Fruit fly (Drosophila melanogaster) whole organism, wandering third instar larva: Measurements from ENCODE around the gene Tti1.
A peak's percentile ranks its signal among the peaks of the same experiment; 100 is the strongest.

ENCODE experiments used
- Abd-B ChIP-seq: fragments of >200 bp; optimal IDR thresholded peaks from 2 replicates; lab custom pipeline; 2017; ENCODE audit warnings: missing biosample characterization, missing genetic modification characterization
- CG32264 ChIP-seq: fragments of 200-800 bp; sonication (Bioruptor generic); optimal IDR thresholded peaks from 2 replicates; lab custom pipeline; 2016; ENCODE audit warnings: missing biosample characterization, missing genetic modification characterization
- CG9705 ChIP-seq: fragments of 200-800 bp; sonication (Bioruptor generic); optimal IDR thresholded peaks from 2 replicates; lab custom pipeline; 2018; ENCODE audit warnings: missing biosample characterization, mild to moderate bottlenecking, missing genetic modification characterization
- CrebA ChIP-seq: fragments of 200-800 bp; sonication (Bioruptor generic); optimal IDR thresholded peaks from 2 replicates; lab custom pipeline; 2016; ENCODE audit warnings: missing biosample characterization, mild to moderate bottlenecking, missing genetic modification characterization, borderline replicate concordance
- Dfd ChIP-seq: fragments of >200 bp; optimal IDR thresholded peaks from 2 replicates; lab custom pipeline; 2017; ENCODE audit warnings: missing biosample characterization, missing genetic modification characterization
- Dif ChIP-seq: fragments of 200-275, 200-300 bp; sonication (Bioruptor generic); optimal IDR thresholded peaks from 2 replicates; lab custom pipeline; 2018; ENCODE audit warnings: missing biosample characterization, missing genetic modification characterization; ENCODE audit not compliant: partially characterized antibody
- GATAd ChIP-seq: sonication (Bioruptor generic); optimal IDR thresholded peaks from 2 replicates; lab custom pipeline; 2016; ENCODE audit warnings: missing biosample characterization, missing genetic modification characterization
- HLH106 ChIP-seq: fragments of 200-800 bp; optimal IDR thresholded peaks from 3 replicates; lab custom pipeline; 2019; ENCODE audit warnings: missing biosample characterization, mild to moderate bottlenecking, missing genetic modification characterization, moderate library complexity
- Hnf4 ChIP-seq: fragments of 200-800 bp; sonication (Bioruptor generic); optimal IDR thresholded peaks from 2 replicates; lab custom pipeline; 2016; ENCODE audit warnings: missing biosample characterization, mild to moderate bottlenecking, missing genetic modification characterization
- Hr78 ChIP-seq: fragments of >200 bp; optimal IDR thresholded peaks from 2 replicates; lab custom pipeline; 2017; ENCODE audit warnings: missing biosample characterization, missing genetic modification characterization
- Hr83 ChIP-seq: fragments of 200-300 bp; sonication (Bioruptor generic); optimal IDR thresholded peaks from 2 replicates; lab custom pipeline; 2016; ENCODE audit warnings: missing biosample characterization, mild to moderate bottlenecking, missing genetic modification characterization, moderate library complexity; ENCODE audit not compliant: poor library complexity, severe bottlenecking
- Jra ChIP-seq: sonication (Bioruptor generic); optimal IDR thresholded peaks from 2 replicates; lab custom pipeline; 2016; ENCODE audit warnings: missing biosample characterization, missing genetic modification characterization
- Mio ChIP-seq: sonication (Bioruptor generic); optimal IDR thresholded peaks from 2 replicates; lab custom pipeline; 2016; ENCODE audit warnings: missing biosample characterization, missing genetic modification characterization
- Myc ChIP-seq: fragments of >200 bp; optimal IDR thresholded peaks from 2 replicates; lab custom pipeline; 2017
- N ChIP-seq: fragments of >200 bp; optimal IDR thresholded peaks from 2 replicates; lab custom pipeline; 2018; ENCODE audit warnings: missing biosample characterization, missing external identifiers, missing genetic modification characterization
- OdsH ChIP-seq: fragments of 200-800 bp; sonication (Bioruptor generic); optimal IDR thresholded peaks from 2 replicates; lab custom pipeline; 2016; ENCODE audit warnings: missing biosample characterization, mild to moderate bottlenecking, missing genetic modification characterization
- Rel ChIP-seq, 2 experiments: fragments of 200-800 bp; sonication (Bioruptor generic) in 1 of 2; optimal IDR thresholded peaks; 2 replicates in 1 of 2; 3 replicates in 1 of 2; lab custom pipeline; 2016 to 2019; ENCODE audit warnings: mild to moderate bottlenecking in 2 of 2, missing biosample characterization in 2 of 2, missing genetic modification characterization in 2 of 2, moderate library complexity in 1 of 2
- Sp1 ChIP-seq: fragments of 200-800 bp; sonication (Bioruptor generic); optimal IDR thresholded peaks from 3 replicates; lab custom pipeline; 2019; ENCODE audit warnings: missing biosample characterization, mild to moderate bottlenecking, missing genetic modification characterization, moderate library complexity
- Vsx2 ChIP-seq: fragments of 200-300, 225-300 bp; sonication (Bioruptor generic); optimal IDR thresholded peaks from 2 replicates; lab custom pipeline; 2018; ENCODE audit warnings: missing biosample characterization, missing genetic modification characterization; ENCODE audit not compliant: partially characterized antibody
- br ChIP-seq: fragments of 200-800 bp; sonication (Bioruptor generic); optimal IDR thresholded peaks from 2 replicates; lab custom pipeline; 2016; ENCODE audit warnings: missing biosample characterization, missing genetic modification characterization
- brk ChIP-seq: fragments of 200-800 bp; sonication (Bioruptor generic); optimal IDR thresholded peaks from 2 replicates; lab custom pipeline; 2016; ENCODE audit warnings: missing biosample characterization, mild to moderate bottlenecking, missing genetic modification characterization
- dl ChIP-seq, 2 experiments: fragments of 175-275, 200-275 bp in 1 of 2; fragments of 200-275 bp in 1 of 2; sonication (Bioruptor generic); optimal IDR thresholded peaks; lab custom pipeline; 2018; ENCODE audit warnings: mild to moderate bottlenecking in 2 of 2, missing biosample characterization in 2 of 2, missing genetic modification characterization in 2 of 2, moderate library complexity in 2 of 2; ENCODE audit not compliant: partially characterized antibody in 2 of 2, insufficient read depth in 1 of 2
- dmrt93B ChIP-seq: fragments of 200-800 bp; sonication (Bioruptor generic); optimal IDR thresholded peaks from 2 replicates; lab custom pipeline; 2018; ENCODE audit warnings: missing biosample characterization, mild to moderate bottlenecking, missing genetic modification characterization
- dsf ChIP-seq: sonication (Bioruptor generic); optimal IDR thresholded peaks from 2 replicates; lab custom pipeline; 2016; ENCODE audit warnings: missing biosample characterization, missing genetic modification characterization, borderline replicate concordance
- ey ChIP-seq: fragments of 200-800 bp; sonication (Bioruptor generic); optimal IDR thresholded peaks from 2 replicates; lab custom pipeline; 2016; ENCODE audit warnings: missing biosample characterization, missing genetic modification characterization
- foxo ChIP-seq, 2 experiments: fragments of 200-800 bp; sonication (Bioruptor generic); optimal IDR thresholded peaks; 2 replicates in 1 of 2; 3 replicates in 1 of 2; lab custom pipeline; 2016 to 2017; ENCODE audit warnings: missing biosample characterization in 2 of 2, missing genetic modification characterization in 2 of 2
- fru ChIP-seq: fragments of 200-800 bp; sonication (Bioruptor generic); optimal IDR thresholded peaks from 3 replicates; lab custom pipeline; 2016; ENCODE audit warnings: missing biosample characterization, mild to moderate bottlenecking, missing genetic modification characterization
- h ChIP-seq: fragments of 200-800 bp; sonication (Bioruptor generic); optimal IDR thresholded peaks from 3 replicates; lab custom pipeline; 2016; ENCODE audit warnings: missing biosample characterization, mild to moderate bottlenecking, missing genetic modification characterization
- jim ChIP-seq: fragments of 175-275, 200-325 bp; sonication (Bioruptor generic); optimal IDR thresholded peaks from 2 replicates; lab custom pipeline; 2016; ENCODE audit warnings: missing biosample characterization, mild to moderate bottlenecking, missing genetic modification characterization
- lola ChIP-seq: fragments of >200 bp; optimal IDR thresholded peaks from 2 replicates; lab custom pipeline; 2017; ENCODE audit warnings: missing biosample characterization, missing genetic modification characterization
- pan ChIP-seq: fragments of >200 bp; optimal IDR thresholded peaks from 2 replicates; lab custom pipeline; 2017
- psq ChIP-seq: fragments of 200-800 bp; sonication (Bioruptor generic); optimal IDR thresholded peaks from 3 replicates; lab custom pipeline; 2017; ENCODE audit warnings: missing biosample characterization, mild to moderate bottlenecking, missing genetic modification characterization, moderate library complexity
- rgr ChIP-seq: fragments of 200-800 bp; sonication (Bioruptor generic); optimal IDR thresholded peaks from 3 replicates; lab custom pipeline; 2016; ENCODE audit warnings: missing biosample characterization, mild to moderate bottlenecking, missing genetic modification characterization
- sage ChIP-seq: fragments of 200-800 bp; sonication (Bioruptor generic); optimal IDR thresholded peaks from 2 replicates; lab custom pipeline; 2016; ENCODE audit warnings: missing biosample characterization, mild to moderate bottlenecking, missing genetic modification characterization
- sv ChIP-seq: fragments of 200-800 bp; sonication (Bioruptor generic); optimal IDR thresholded peaks from 3 replicates; lab custom pipeline; 2016; ENCODE audit warnings: missing biosample characterization, missing genetic modification characterization
- tai ChIP-seq: sonication (Bioruptor generic); optimal IDR thresholded peaks from 2 replicates; lab custom pipeline; 2016; ENCODE audit warnings: missing biosample characterization, missing genetic modification characterization
- usp ChIP-seq: fragments of >200 bp; optimal IDR thresholded peaks from 2 replicates; lab custom pipeline; 2017; ENCODE audit warnings: missing biosample characterization, missing genetic modification characterization
- woc ChIP-seq: sonication (Bioruptor generic); optimal IDR thresholded peaks from 2 replicates; lab custom pipeline; 2016; ENCODE audit warnings: missing biosample characterization, mild to moderate bottlenecking, missing genetic modification characterization

The Tti1 gene

DNA sequence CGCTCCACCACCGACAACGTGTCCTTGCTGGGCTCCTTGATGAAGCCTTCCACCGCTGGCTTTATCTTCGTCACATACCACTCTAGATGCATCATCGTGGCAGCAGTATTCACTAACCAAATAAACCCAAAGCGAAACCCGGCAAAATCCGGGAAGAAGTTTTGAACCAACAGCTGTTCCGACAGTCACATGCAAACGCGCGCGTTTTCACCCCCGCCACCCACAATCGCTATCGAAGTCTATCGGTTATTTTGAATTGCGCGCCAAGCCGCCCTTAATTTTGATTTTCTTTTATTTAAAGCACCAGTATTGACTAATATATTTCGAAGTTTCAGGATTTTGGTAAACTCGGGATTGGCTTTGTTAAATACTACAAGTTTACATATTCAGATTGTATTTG lies at the start of gene Tti1:
Gene Tti1, minus strand, starts transcription at position 200 of the 400 bp plus-strand sequence.
- TF ChIP-seq psq (GFP tag; lab: Kevin White, UChicago) (no peak), sage (no peak), dmrt93B (GFP tag; lab: Kevin White, UChicago) (no peak), woc (no peak), Sp1 (GFP tag; lab: Kevin White, UChicago) (no peak)
- TF ChIP-seq, all 38 proteins: peak for 0

DNA sequence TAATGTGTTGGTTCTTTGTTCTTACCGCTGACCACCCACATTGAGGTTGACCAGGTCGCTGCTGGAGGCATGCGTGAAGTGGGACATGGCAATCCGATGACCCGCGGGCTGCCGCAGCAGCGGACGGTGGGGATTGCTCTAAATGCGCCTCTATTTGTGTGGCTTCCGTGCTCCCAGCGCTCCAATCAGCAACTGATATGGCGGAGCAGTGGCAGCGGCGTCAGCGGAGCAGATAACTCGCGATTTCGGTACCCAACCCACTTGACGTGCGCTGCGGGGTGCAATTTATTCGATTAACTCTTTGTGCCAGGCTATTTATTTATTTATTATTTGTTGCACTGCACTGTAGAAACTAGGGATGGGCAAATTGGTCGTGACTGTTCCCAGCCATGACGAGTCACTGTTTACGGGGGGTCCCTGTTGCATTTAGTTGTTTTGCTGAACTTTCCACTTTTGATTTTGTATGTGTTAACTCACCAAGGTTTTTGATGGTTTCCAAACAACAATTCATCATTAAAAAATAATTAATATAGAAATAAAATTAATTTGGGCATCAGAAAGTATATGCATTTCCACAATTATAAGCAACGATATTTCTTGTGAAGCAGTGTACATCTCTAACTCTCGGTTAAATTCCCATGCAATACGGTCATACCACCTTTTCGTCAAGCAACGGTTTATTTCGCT lies 46.3 kb upstream of the Tti1 start, which contains the start of the genes CG9467 and CG8526:
Gene CG9467, minus strand, starts transcription at position 383 of the 687 bp plus-strand sequence.
Gene CG8526, plus strand, starts transcription at position 637 of the 687 bp plus-strand sequence.
- TF ChIP-seq CG9705 (peak; percentile 60), Hr83 (GFP tag; lab: Kevin White, UChicago) (no peak), ey (GFP tag; lab: Kevin White, UChicago) (peak; percentile 57), Sp1 (GFP tag; lab: Kevin White, UChicago) (peak; percentile 59), woc (peak; percentile 82), Hr78 (GFP tag; lab: Kevin White, UChicago) (no peak), N (GFP tag; lab: Kevin White, UChicago) (no peak), br (GFP tag; lab: Kevin White, UChicago) (no peak), lola (no peak), pan (lab: Kevin White, UChicago) (no peak), Vsx2 (GFP tag; lab: Kevin White, UChicago) (no peak), CrebA (GFP tag; lab: Kevin White, UChicago) (no peak), Abd-B (no peak), brk (no peak), jim (GFP tag; lab: Kevin White, UChicago) (no peak), Dif (GFP tag; lab: Kevin White, UChicago) (no peak), Hnf4 (no peak), OdsH (GFP tag; lab: Kevin White, UChicago) (peak; percentile 54), sage (no peak), Mio (GFP tag; lab: Kevin White, UChicago) (no peak), HLH106 (tag; lab: Kevin White, UChicago) (peak; percentile 82), Rel (GFP tag; optimal IDR thresholded peaks at IDR 0.05; lab: Kevin White, UChicago) (no peak), Rel (tag; optimal IDR thresholded peaks at IDR 0.05; lab: Kevin White, UChicago) (peak; percentile 64), h (GFP tag; lab: Kevin White, UChicago) (peak; percentile 69), foxo (GFP tag; optimal IDR thresholded peaks at IDR 0.05; lab: Kevin White, UChicago) (peak in 1 of 2 experiments; percentile 79), rgr (GFP tag; lab: Kevin White, UChicago) (peak; percentile 74), fru (peak; percentile 55), sv (peak; percentile 56), psq (GFP tag; lab: Kevin White, UChicago) (peak; percentile 38), CG32264 (GFP tag; lab: Kevin White, UChicago) (no peak), Dfd (GFP tag; lab: Kevin White, UChicago) (no peak), dsf (GFP tag; lab: Kevin White, UChicago) (no peak), usp (GFP tag; lab: Kevin White, UChicago) (no peak), dl (GFP tag; optimal IDR thresholded peaks at IDR 0.05; lab: Kevin White, UChicago; ENCODE audit: insufficient read depth in 1 of 2, partially characterized antibody in 2 of 2) (no peak), GATAd (no peak), dmrt93B (GFP tag; lab: Kevin White, UChicago) (no peak), Jra (GFP tag; lab: Kevin White, UChicago) (peak; percentile 24), tai (GFP tag; lab: Kevin White, UChicago) (no peak), Myc (lab: Kevin White, UChicago) (peak; percentile 55)
